Fruit fly (Drosophila melanogaster) S2 (cell line): ENCODE results near the gene Noc2.

Source experiments
- CG8478 ChIP-seq: fragments of >200 bp; optimal IDR thresholded peaks from 2 replicates; lab custom pipeline; 2018
- CTCF ChIP-seq, 2 experiments: fragments of >200 bp; optimal IDR thresholded peaks; 2 replicates each; lab custom pipeline; 2018

Noc2 gene

DNA sequence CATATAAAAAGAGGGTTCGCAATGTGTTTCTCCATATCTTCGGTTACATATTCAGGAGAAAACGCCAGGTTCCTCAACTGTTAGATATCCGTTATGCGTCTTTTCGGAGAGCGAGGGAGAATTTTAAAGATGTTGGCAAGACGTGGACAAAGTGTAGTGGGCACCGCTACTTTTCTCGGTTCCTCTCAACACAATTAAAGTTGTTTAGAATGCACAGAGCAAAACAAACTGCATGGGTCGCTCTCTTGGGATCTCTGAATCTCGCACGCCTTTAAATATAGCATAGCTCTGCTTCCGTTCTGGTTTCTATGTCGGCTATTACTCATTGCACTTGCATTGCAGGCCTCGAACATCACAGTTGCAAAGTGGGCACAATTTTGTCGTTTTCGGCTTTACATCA is 42.8 kb downstream of the Noc2 start, which contains the start of gene clumsy:
Gene clumsy, plus strand, starts transcription at position 301 of the 400 bp plus-strand sequence.
- TF ChIP-seq CG8478 = no peak
- TF ChIP-seq CTCF (optimal IDR thresholded peaks at IDR 0.05; lab: Kevin White, UChicago) = no peak

DNA sequence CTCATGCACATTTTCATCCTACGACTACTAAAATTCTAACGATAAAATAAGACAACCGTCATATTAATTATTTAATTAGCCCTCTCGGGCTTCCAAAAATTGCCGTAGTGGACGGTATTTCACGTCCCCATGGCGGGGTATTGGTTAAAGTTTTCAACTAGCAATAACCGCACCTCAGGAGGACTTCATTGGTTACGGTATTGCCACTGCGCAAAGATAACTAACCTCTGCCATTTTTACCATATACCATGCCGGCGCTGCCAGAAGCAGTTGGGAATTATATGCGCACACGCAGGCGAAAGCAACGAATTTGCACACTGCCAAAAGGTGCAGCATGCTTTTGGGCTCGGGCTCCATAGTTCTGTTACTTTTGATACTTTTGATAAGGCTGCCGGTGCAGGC is 51.5 kb downstream of the Noc2 start:
- TF ChIP-seq CG8478 = no peak
- TF ChIP-seq CTCF (optimal IDR thresholded peaks at IDR 0.05; lab: Kevin White, UChicago) = no peak
